Fruit fly (Drosophila melanogaster) whole organism, embryonic: ENCODE results near the gene CG10208.

Experiments
- Asciz ChIP-seq: fragments of 200-800 bp; sonication (Bioruptor generic); optimal IDR thresholded peaks from 2 replicates; lab custom pipeline; 2017; ENCODE audit warnings: missing biosample characterization, mild to moderate bottlenecking, missing genetic modification characterization, missing genetic modification reagents
- Bgb ChIP-seq: fragments of 200-800 bp; sonication (Bioruptor generic); IDR thresholded peaks from 2 replicates; pipeline ENCODE4 v1.3.6; 2022; ENCODE audit warnings: missing biosample characterization, missing genetic modification characterization; ENCODE audit not compliant: partially characterized antibody
- CG10209 ChIP-seq: fragments of 200-800 bp; sonication (Bioruptor generic); optimal IDR thresholded peaks from 3 replicates; lab custom pipeline; 2017; ENCODE audit warnings: missing biosample characterization, mild to moderate bottlenecking, missing genetic modification characterization, missing genetic modification reagents
- CG11085 ChIP-seq: fragments of 200-800 bp; sonication (Bioruptor generic); IDR thresholded peaks from 2 replicates; pipeline ENCODE4 v1.3.6; 2022; ENCODE audit warnings: missing biosample characterization, missing genetic modification characterization
- CG12299 ChIP-seq: fragments of 200-800 bp; sonication (Bioruptor generic); optimal IDR thresholded peaks from 2 replicates; lab custom pipeline; 2018; ENCODE audit warnings: missing biosample characterization, mild to moderate bottlenecking, missing genetic modification characterization
- CG12769 ChIP-seq: fragments of 200-800 bp; sonication (Bioruptor generic); optimal IDR thresholded peaks from 2 replicates; lab custom pipeline; 2019; ENCODE audit warnings: missing biosample characterization, mild to moderate bottlenecking, missing genetic modification characterization, moderate library complexity
- CG14441 ChIP-seq: fragments of 200-800 bp; sonication (Bioruptor generic); IDR thresholded peaks from 2 replicates; pipeline ENCODE4 v1.3.6; 2022; ENCODE audit warnings: missing biosample characterization, missing genetic modification characterization
- CG33557 ChIP-seq: fragments of 200-800 bp; sonication (Bioruptor generic); optimal IDR thresholded peaks from 2 replicates; lab custom pipeline; 2019; ENCODE audit warnings: missing biosample characterization, mild to moderate bottlenecking, missing genetic modification characterization, moderate library complexity
- CG4707 ChIP-seq: fragments of 200-800 bp; sonication (Bioruptor generic); optimal IDR thresholded peaks from 2 replicates; lab custom pipeline; 2018; ENCODE audit warnings: missing biosample characterization, mild to moderate bottlenecking, missing genetic modification characterization, moderate library complexity
- CG7786 ChIP-seq: fragments of 200-800 bp; sonication (Bioruptor generic); optimal IDR thresholded peaks from 2 replicates; lab custom pipeline; 2016; ENCODE audit warnings: missing biosample characterization, missing genetic modification characterization
- CG7963 ChIP-seq: fragments of 200-800 bp; sonication (Bioruptor generic); IDR thresholded peaks from 3 replicates; pipeline ENCODE4 v1.3.6; 2022; ENCODE audit warnings: missing biosample characterization, missing genetic modification characterization; ENCODE audit not compliant: partially characterized antibody
- CG8924 ChIP-seq: fragments of 200-800 bp; optimal IDR thresholded peaks from 3 replicates; lab custom pipeline; 2019; ENCODE audit warnings: missing biosample characterization, mild to moderate bottlenecking, missing genetic modification characterization, moderate library complexity
- CG8944 ChIP-seq: fragments of 200-800 bp; sonication (Bioruptor generic); optimal IDR thresholded peaks from 3 replicates; lab custom pipeline; 2016; ENCODE audit warnings: missing biosample characterization, missing genetic modification characterization
- Camta ChIP-seq: fragments of 200-800 bp; sonication (Bioruptor generic); optimal IDR thresholded peaks from 2 replicates; lab custom pipeline; 2016; ENCODE audit warnings: missing biosample characterization, missing genetic modification characterization
- Dip3 ChIP-seq: fragments of 200-800 bp; sonication (Bioruptor generic); optimal IDR thresholded peaks from 3 replicates; lab custom pipeline; 2016; ENCODE audit warnings: missing biosample characterization, missing genetic modification characterization
- HHEX ChIP-seq: fragments of 200-800 bp; sonication (Bioruptor generic); optimal IDR thresholded peaks from 3 replicates; lab custom pipeline; 2017; ENCODE audit warnings: missing biosample characterization, mild to moderate bottlenecking, missing genetic modification characterization, missing genetic modification reagents
- HLH54F ChIP-seq: fragments of 200-800 bp; sonication (Bioruptor generic); optimal IDR thresholded peaks from 3 replicates; lab custom pipeline; 2016; ENCODE audit warnings: missing biosample characterization, missing genetic modification characterization
- MBD-R2 ChIP-seq: fragments of 200-800 bp; sonication (Bioruptor generic); IDR thresholded peaks from 2 replicates; pipeline ENCODE4 v1.3.6; 2022; ENCODE audit warnings: missing biosample characterization, missing genetic modification characterization
- Myb ChIP-seq: fragments of 200-800 bp; sonication (Bioruptor generic); optimal IDR thresholded peaks from 2 replicates; lab custom pipeline; 2016; ENCODE audit warnings: missing biosample characterization, missing genetic modification characterization
- Nf-YC ChIP-seq: fragments of 200-800 bp; optimal IDR thresholded peaks from 3 replicates; lab custom pipeline; 2019; ENCODE audit warnings: missing biosample characterization, mild to moderate bottlenecking, missing genetic modification characterization, moderate library complexity
- Side ChIP-seq: fragments of 200-800 bp; sonication (Bioruptor generic); optimal IDR thresholded peaks from 2 replicates; lab custom pipeline; 2016; ENCODE audit warnings: missing biosample characterization, missing genetic modification characterization
- Taf1 ChIP-seq: fragments of 200-800 bp; sonication (Bioruptor generic); IDR thresholded peaks from 2 replicates; pipeline ENCODE4 v1.3.6; 2022; ENCODE audit warnings: missing biosample characterization, missing genetic modification characterization
- az2 ChIP-seq: fragments of 200-800 bp; sonication (Bioruptor generic); optimal IDR thresholded peaks from 3 replicates; lab custom pipeline; 2016; ENCODE audit warnings: missing biosample characterization, missing genetic modification characterization
- ci ChIP-seq: fragments of 200-800 bp; sonication (Bioruptor generic); IDR thresholded peaks from 3 replicates; pipeline ENCODE4 v1.3.6; 2022; ENCODE audit warnings: missing biosample characterization, missing genetic modification characterization
- corto ChIP-seq: fragments of 200-800 bp; sonication (Bioruptor generic); optimal IDR thresholded peaks from 2 replicates; lab custom pipeline; 2016; ENCODE audit warnings: missing biosample characterization, mild to moderate bottlenecking, missing genetic modification characterization, moderate library complexity
- cwo ChIP-seq: fragments of 200-800 bp; sonication (Bioruptor generic); optimal IDR thresholded peaks from 3 replicates; lab custom pipeline; 2017; ENCODE audit warnings: missing biosample characterization, missing genetic modification characterization, mild to moderate bottlenecking, moderate library complexity, missing genetic modification reagents
- dpn ChIP-seq, 2 experiments: fragments of 200-800 bp; sonication (Bioruptor generic); optimal IDR thresholded peaks; 3 replicates each; lab custom pipeline; 2016; ENCODE audit warnings: missing biosample characterization in 2 of 2, missing genetic modification characterization in 2 of 2
- esg ChIP-seq: fragments of 200-800 bp; sonication (Bioruptor generic); conservative IDR thresholded peaks from 2 replicates; pipeline ENCODE4 v1.3.6; 2022; ENCODE audit warnings: missing biosample characterization, missing genetic modification characterization
- fd3F ChIP-seq: fragments of 200-800 bp; sonication (Bioruptor generic); optimal IDR thresholded peaks from 2 replicates; lab custom pipeline; 2018; ENCODE audit warnings: missing biosample characterization, mild to moderate bottlenecking, missing genetic modification characterization, moderate library complexity
- fd64A ChIP-seq: fragments of 200-800 bp; sonication (Bioruptor generic); optimal IDR thresholded peaks from 3 replicates; lab custom pipeline; 2018; ENCODE audit warnings: missing biosample characterization, mild to moderate bottlenecking, missing genetic modification characterization
- gfzf ChIP-seq: fragments of 200-800 bp; sonication (Bioruptor generic); optimal IDR thresholded peaks from 2 replicates; lab custom pipeline; 2016; ENCODE audit warnings: missing biosample characterization, mild to moderate bottlenecking, missing genetic modification characterization, moderate library complexity
- grn ChIP-seq: fragments of 200-800 bp; sonication (Bioruptor generic); optimal IDR thresholded peaks from 3 replicates; lab custom pipeline; 2017; ENCODE audit warnings: missing biosample characterization, missing genetic modification characterization
- gsb-n ChIP-seq: fragments of 200-800 bp; sonication (Bioruptor generic); optimal IDR thresholded peaks from 3 replicates; lab custom pipeline; 2018; ENCODE audit warnings: missing biosample characterization, mild to moderate bottlenecking, missing genetic modification characterization
- ind ChIP-seq: fragments of 200-800 bp; sonication (Bioruptor generic); optimal IDR thresholded peaks from 3 replicates; lab custom pipeline; 2016; ENCODE audit warnings: missing biosample characterization, missing genetic modification characterization
- jumu ChIP-seq: fragments of 200-800 bp; sonication (Bioruptor generic); optimal IDR thresholded peaks from 3 replicates; lab custom pipeline; 2016; ENCODE audit warnings: missing biosample characterization, missing genetic modification characterization
- kah ChIP-seq: fragments of 200-800 bp; sonication (Bioruptor generic); optimal IDR thresholded peaks from 2 replicates; lab custom pipeline; 2018; ENCODE audit warnings: missing biosample characterization, mild to moderate bottlenecking, missing genetic modification characterization
- mirr ChIP-seq: fragments of 200-800 bp; sonication (Bioruptor generic); optimal IDR thresholded peaks from 3 replicates; lab custom pipeline; 2018; ENCODE audit warnings: missing biosample characterization, mild to moderate bottlenecking, missing genetic modification characterization
- onecut ChIP-seq: fragments of 200-800 bp; sonication (Bioruptor generic); IDR thresholded peaks from 2 replicates; pipeline ENCODE4 v1.3.6; 2022; ENCODE audit warnings: missing biosample characterization, missing genetic modification characterization
- org-1 ChIP-seq: fragments of 200-800 bp; sonication (Bioruptor generic); optimal IDR thresholded peaks from 2 replicates; lab custom pipeline; 2017; ENCODE audit warnings: missing biosample characterization, missing genetic modification characterization
- otp ChIP-seq: fragments of 200-800 bp; sonication (Bioruptor generic); IDR thresholded peaks from 3 replicates; pipeline ENCODE4, ENCODE4 v1.3.6; 2022; ENCODE audit warnings: missing biosample characterization, missing genetic modification characterization
- peb ChIP-seq: fragments of 200-800 bp; sonication (Bioruptor generic); IDR thresholded peaks from 2 replicates; pipeline ENCODE4 v1.3.6; 2022; ENCODE audit warnings: missing biosample characterization, missing genetic modification characterization
- ro ChIP-seq: fragments of 200-800 bp; sonication (Bioruptor generic); IDR thresholded peaks from 2 replicates; pipeline ENCODE4 v1.3.6; 2022; ENCODE audit warnings: missing biosample characterization, missing genetic modification characterization
- sc ChIP-seq, 3 experiments: fragments of >200 bp in 2 of 3; fragments of 200-800 bp in 1 of 3; sonication (Bioruptor generic) in 1 of 3; optimal IDR thresholded peaks; 2 replicates in 2 of 3; 3 replicates in 1 of 3; lab custom pipeline; 2017; ENCODE audit warnings: mild to moderate bottlenecking in 1 of 3, missing biosample characterization in 1 of 3, missing genetic modification characterization in 1 of 3, missing genetic modification reagents in 1 of 3
- sna ChIP-seq: fragments of 200-800 bp; sonication (Bioruptor generic); IDR thresholded peaks from 2 replicates; pipeline ENCODE4 v1.3.6; 2022; ENCODE audit warnings: missing biosample characterization, missing genetic modification characterization; ENCODE audit not compliant: partially characterized antibody
- tin ChIP-seq: fragments of 200-800 bp; sonication (Bioruptor generic); optimal IDR thresholded peaks from 3 replicates; lab custom pipeline; 2016; ENCODE audit warnings: missing biosample characterization, missing genetic modification characterization
- tup ChIP-seq: fragments of 200-800 bp; sonication (Bioruptor generic); optimal IDR thresholded peaks from 2 replicates; lab custom pipeline; 2016; ENCODE audit warnings: missing biosample characterization, mild to moderate bottlenecking, missing genetic modification characterization, moderate library complexity
- vvl ChIP-seq: fragments of 200-800 bp; sonication (Bioruptor generic); IDR thresholded peaks from 2 replicates; pipeline ENCODE4 v1.3.6; 2022; ENCODE audit warnings: missing biosample characterization, missing genetic modification characterization
- wdn ChIP-seq: fragments of 200-800 bp; sonication (Bioruptor generic); IDR thresholded peaks from 2 replicates; pipeline ENCODE4 v1.3.6; 2022; ENCODE audit warnings: missing biosample characterization, missing genetic modification characterization
- z ChIP-seq: fragments of 200-800 bp; sonication (Bioruptor generic); IDR thresholded peaks from 3 replicates; pipeline ENCODE4 v1.3.6; 2022; ENCODE audit warnings: missing biosample characterization, missing genetic modification characterization

Gene CG10208

dm6 chr3R:23757912-23758607 lies 15.9 kb downstream of the CG10208 start, which contains the start of the genes PTPMT1 and Hrd3 (continued):
- TF ChIP-seq Camta (GFP tag; lab: Kevin White, UChicago) (peak; percentile 97), CG8924 (tag; lab: Kevin White, UChicago) (peak; percentile 99), esg (peak; percentile 96), Bgb (no peak), z (GFP tag; lab: Robert Waterston, UW) (no peak), MBD-R2 (GFP tag; lab: Robert Waterston, UW) (peak; percentile 84), CG12769 (tag; lab: Kevin White, UChicago) (peak; percentile 84), CG11085 (GFP tag; lab: Robert Waterston, UW) (peak; percentile 93), sc (optimal IDR thresholded peaks at IDR 0.05; lab: Kevin White, UChicago) (no peak), sc (GFP tag; optimal IDR thresholded peaks at IDR 0.05; lab: Kevin White, UChicago) (peak; percentile 99), org-1 (GFP tag; lab: Kevin White, UChicago) (peak; percentile 98), fd64A (GFP tag; lab: Kevin White, UChicago) (peak; percentile 84), CG33557 (GFP tag; lab: Kevin White, UChicago) (peak; percentile 98), CG8944 (GFP tag; lab: Kevin White, UChicago) (peak; percentile 96), gfzf (GFP tag; lab: Kevin White, UChicago) (peak; percentile 32), CG14441 (peak; percentile 96), tin (peak; percentile 99), CG12299 (tag; lab: Kevin White, UChicago) (peak; percentile 96), corto (GFP tag; lab: Kevin White, UChicago) (peak; percentile 93), HLH54F (GFP tag; lab: Kevin White, UChicago) (peak; percentile 99), Myb (GFP tag; lab: Kevin White, UChicago) (peak; percentile 88), kah (peak; percentile 93), wdn (peak; percentile 89), sna (no peak), CG7963 (GFP tag; lab: Robert Waterston, UW) (no peak), dpn (GFP tag; optimal IDR thresholded peaks at IDR 0.05; lab: Kevin White, UChicago) (peak; percentile 98 to 99), Asciz (GFP tag; lab: Kevin White, UChicago) (peak; percentile 97), vvl (peak; percentile 96), mirr (GFP tag; lab: Kevin White, UChicago) (peak; percentile 91), onecut (peak; percentile 88), HHEX (GFP tag; lab: Kevin White, UChicago) (peak; percentile 99), tup (GFP tag; lab: Kevin White, UChicago) (peak; percentile 95), peb (GFP tag; lab: Robert Waterston, UW) (peak; percentile 93), ci (GFP tag; lab: Robert Waterston, UW) (peak; percentile 94), CG10209 (GFP tag; lab: Kevin White, UChicago) (peak; percentile 99), Taf1 (GFP tag; lab: Robert Waterston, UW) (peak; percentile 86), Side (GFP tag; lab: Kevin White, UChicago) (peak; percentile 96), CG7786 (GFP tag; lab: Kevin White, UChicago) (peak; percentile 97), ro (GFP tag; lab: Robert Waterston, UW) (peak; percentile 88), az2 (GFP tag; lab: Kevin White, UChicago) (peak; percentile 99), otp (GFP tag; lab: Robert Waterston, UW) (peak; percentile 94; the same call in 2 of the 3 replicates), cwo (GFP tag; lab: Kevin White, UChicago) (peak; percentile 97), grn (GFP tag; lab: Kevin White, UChicago) (peak; percentile 83), fd3F (GFP tag; lab: Kevin White, UChicago) (peak; percentile 98), Dip3 (peak; percentile 99), ind (GFP tag; lab: Kevin White, UChicago) (peak; percentile 99), Nf-YC (tag; lab: Kevin White, UChicago) (peak; percentile 93), gsb-n (tag; lab: Kevin White, UChicago) (peak; percentile 97), CG4707 (GFP tag; lab: Kevin White, UChicago) (peak; percentile 89), jumu (GFP tag; lab: Kevin White, UChicago) (peak; percentile 97)
